ENCODE assay signal across 3 worm cellular contexts in genomic region chrIII:4491164-4492144, ce11.
TF ChIP-seq lines count a peak whose summit lies in the region.

No protein-coding gene starts in this region.

TF ChIP-seq in whole organism, L1 larva, 84 proteins besides CTCF, POLR2A, EP300 and RAD21 (continued from another document):
- TF ChIP-seq hpl-2 (GFP tag; optimal IDR thresholded peaks at IDR 0.05; lab: Kevin White, UChicago) (no peak), fkh-10 (GFP tag; optimal IDR thresholded peaks at IDR 0.05; lab: Kevin White, UChicago) (no peak), nhr-77 (tag; optimal IDR thresholded peaks at IDR 0.05; lab: Kevin White, UChicago) (no peak), nhr-85 (tag; lab: Kevin White, UChicago) (peak; percentile 65), grh-1 (GFP tag; IDR thresholded peaks at IDR 0.05; lab: Robert Waterston, UW) (no peak), hlh-17 (GFP tag; optimal IDR thresholded peaks at IDR 0.05; lab: Kevin White, UChicago; ENCODE audit: borderline replicate concordance) (no peak), unc-30 (tag; optimal IDR thresholded peaks at IDR 0.05; lab: Kevin White, UChicago) (no peak), C16A3.4 (tag; optimal IDR thresholded peaks at IDR 0.05; lab: Kevin White, UChicago) (no peak), hlh-4 (tag; optimal IDR thresholded peaks at IDR 0.05; lab: Kevin White, UChicago) (no peak), elt-2 (tag; optimal IDR thresholded peaks at IDR 0.05; lab: Kevin White, UChicago) (peak; percentile 16), nhr-20 (tag; optimal IDR thresholded peaks at IDR 0.05; lab: Kevin White, UChicago) (no peak), fos-1 (tag; optimal IDR thresholded peaks at IDR 0.05; lab: Kevin White, UChicago) (no peak), nhr-76 (tag; optimal IDR thresholded peaks at IDR 0.05; lab: Kevin White, UChicago) (no peak), blmp-1 (tag; optimal IDR thresholded peaks at IDR 0.05; lab: Kevin White, UChicago) (no peak), ceh-8 (GFP tag; optimal IDR thresholded peaks at IDR 0.05; lab: Kevin White, UChicago) (no peak), egl-13 (tag; optimal IDR thresholded peaks at IDR 0.05; lab: Kevin White, UChicago) (no peak), lin-15B (tag; optimal IDR thresholded peaks at IDR 0.05; lab: Kevin White, UChicago) (no peak), F16B12.6 (tag; optimal IDR thresholded peaks at IDR 0.05; lab: Kevin White, UChicago) (no peak), nhr-90 (tag; optimal IDR thresholded peaks at IDR 0.05; lab: Kevin White, UChicago; ENCODE audit: poor library complexity) (peak; percentile 1), zip-4 (GFP tag; optimal IDR thresholded peaks at IDR 0.05; lab: Kevin White, UChicago) (no peak), lir-3 (tag; optimal IDR thresholded peaks at IDR 0.05; lab: Kevin White, UChicago; ENCODE audit: poor library complexity) (no peak), nhr-237 (tag; optimal IDR thresholded peaks at IDR 0.05; lab: Kevin White, UChicago) (no peak), sup-37 (GFP tag; optimal IDR thresholded peaks at IDR 0.05; lab: Kevin White, UChicago) (no peak), lin-14 (GFP tag; optimal IDR thresholded peaks at IDR 0.05; lab: Kevin White, UChicago) (peak; percentile 9), jun-1 (tag; optimal IDR thresholded peaks at IDR 0.05; lab: Kevin White, UChicago) (no peak), lin-13 (GFP tag; optimal IDR thresholded peaks at IDR 0.05; lab: Kevin White, UChicago) (no peak), aha-1 (tag; optimal IDR thresholded peaks at IDR 0.05; lab: Kevin White, UChicago) (no peak), nhr-19 (GFP tag; conservative IDR thresholded peaks at IDR 0.05; lab: Robert Waterston, UW) (no peak; the same call in 1 of the 2 replicates), fkh-4 (tag; optimal IDR thresholded peaks at IDR 0.05; lab: Kevin White, UChicago; ENCODE audit: borderline replicate concordance) (no peak), ztf-11 (tag; optimal IDR thresholded peaks at IDR 0.05; lab: Kevin White, UChicago) (no peak), pag-3 (tag; optimal IDR thresholded peaks at IDR 0.05; lab: Kevin White, UChicago; ENCODE audit: borderline replicate concordance, insufficient read depth) (no peak), zag-1 (tag; optimal IDR thresholded peaks at IDR 0.05; lab: Kevin White, UChicago) (no peak), fkh-8 (tag; optimal IDR thresholded peaks at IDR 0.05; lab: Kevin White, UChicago) (peak; percentile 48), unc-62 (GFP tag; optimal IDR thresholded peaks at IDR 0.05; lab: Kevin White, UChicago) (no peak), aly-2 (tag; optimal IDR thresholded peaks at IDR 0.05; lab: Kevin White, UChicago) (peak; percentile 20), unc-130 (tag; optimal IDR thresholded peaks at IDR 0.05; lab: Kevin White, UChicago) (no peak), sptf-1 (tag; optimal IDR thresholded peaks at IDR 0.05; lab: Kevin White, UChicago) (no peak), lin-39 (tag; optimal IDR thresholded peaks at IDR 0.05; lab: Kevin White, UChicago) (no peak), efl-3 (GFP tag; optimal IDR thresholded peaks at IDR 0.05; lab: Kevin White, UChicago) (no peak), mdl-1 (tag; optimal IDR thresholded peaks at IDR 0.05; lab: Kevin White, UChicago) (no peak), snpc-4 (tag; optimal IDR thresholded peaks at IDR 0.05; lab: Kevin White, UChicago) (no peak), elt-3 (tag; optimal IDR thresholded peaks at IDR 0.05; lab: Kevin White, UChicago) (no peak), unc-86 (tag; optimal IDR thresholded peaks at IDR 0.05; lab: Kevin White, UChicago) (no peak), ceh-90 (tag; optimal IDR thresholded peaks at IDR 0.05; lab: Kevin White, UChicago) (no peak)

TF ChIP-seq in whole organism, L4 larva, 104 proteins besides CTCF, POLR2A, EP300 and RAD21 (continued from another document and continues in another):
- 0 out of 4 replicates have a peak, but pooled peaks of 1 of the 2 experiments have one; percentile 4 for TF ChIP-seq madf-5 (GFP tag; IDR thresholded peaks at IDR 0.05; lab: Robert Waterston, UW)
- TF ChIP-seq ceh-20 (GFP tag; IDR thresholded peaks at IDR 0.05; lab: Robert Waterston, UW), result no peak; the same call in 1 of the 2 replicates
- TF ChIP-seq egl-27 (tag; optimal IDR thresholded peaks at IDR 0.05; lab: Kevin White, UChicago), result no peak
- TF ChIP-seq cey-2 (tag; optimal IDR thresholded peaks at IDR 0.05; lab: Kevin White, UChicago; ENCODE audit: borderline replicate concordance, insufficient read depth), result no peak
- no peak for TF ChIP-seq unc-39 (tag; optimal IDR thresholded peaks at IDR 0.05; lab: Kevin White, UChicago)
- TF ChIP-seq unc-62 (GFP tag; optimal IDR thresholded peaks at IDR 0.05 in 1 of 2; lab: Kevin White, UChicago), result no peak
- TF ChIP-seq unc-62 (tag; optimal IDR thresholded peaks at IDR 0.05; lab: Kevin White, UChicago), result no peak
- no peak for TF ChIP-seq mep-1 (tag; optimal IDR thresholded peaks at IDR 0.05; lab: Kevin White, UChicago)
- no peak for TF ChIP-seq mxl-2 (GFP tag; conservative IDR thresholded peaks at IDR 0.05; lab: Robert Waterston, UW)
- peak; percentile 78 for TF ChIP-seq nhr-102 (tag; optimal IDR thresholded peaks at IDR 0.05; lab: Kevin White, UChicago)
- no peak for TF ChIP-seq D1046.2 (GFP tag; IDR thresholded peaks at IDR 0.05; lab: Robert Waterston, UW)
- TF ChIP-seq ztf-11 (tag; optimal IDR thresholded peaks at IDR 0.05; lab: Kevin White, UChicago), result no peak
- peak; percentile 8 for TF ChIP-seq nhr-77 (tag; optimal IDR thresholded peaks at IDR 0.05; lab: Kevin White, UChicago)
- peak; percentile 33; the same call in 1 of the 2 replicates for TF ChIP-seq pha-4 (GFP tag; IDR thresholded peaks at IDR 0.05; lab: Robert Waterston, UW)
- no peak for TF ChIP-seq pha-4 (tag; optimal IDR thresholded peaks at IDR 0.05; lab: Kevin White, UChicago)
- no peak for TF ChIP-seq lin-39 (tag; optimal IDR thresholded peaks at IDR 0.05; lab: Kevin White, UChicago)
- TF ChIP-seq php-3 (GFP tag; IDR thresholded peaks at IDR 0.05; lab: Robert Waterston, UW), result no peak
- TF ChIP-seq dmd-9 (GFP tag; IDR thresholded peaks at IDR 0.05; lab: Robert Waterston, UW), result no peak
- peak; percentile 56; the same call in 1 of the 2 replicates for TF ChIP-seq lin-1 (GFP tag; IDR thresholded peaks at IDR 0.05; lab: Robert Waterston, UW)
- TF ChIP-seq hmg-1.1 (GFP tag; IDR thresholded peaks at IDR 0.05; lab: Robert Waterston, UW), result no peak
- TF ChIP-seq zfp-2 (tag; optimal IDR thresholded peaks at IDR 0.05; lab: Kevin White, UChicago), result no peak
- TF ChIP-seq lin-15B (tag; optimal IDR thresholded peaks at IDR 0.05; lab: Kevin White, UChicago), result no peak
- TF ChIP-seq attf-4 (tag; optimal IDR thresholded peaks at IDR 0.05; lab: Kevin White, UChicago), result no peak
- TF ChIP-seq spr-1 (tag; optimal IDR thresholded peaks at IDR 0.05; lab: Kevin White, UChicago), result no peak
- no peak for TF ChIP-seq lin-29 (GFP tag; IDR thresholded peaks at IDR 0.05; lab: Robert Waterston, UW)
- peak; percentile 40 for TF ChIP-seq F49E8.2 (tag; optimal IDR thresholded peaks at IDR 0.05; lab: Kevin White, UChicago; ENCODE audit: borderline replicate concordance)
- no peak for TF ChIP-seq F37D6.2 (tag; optimal IDR thresholded peaks at IDR 0.05; lab: Kevin White, UChicago)
- no peak for TF ChIP-seq nhr-48 (tag; optimal IDR thresholded peaks at IDR 0.05; lab: Kevin White, UChicago)
- TF ChIP-seq tag-97 (GFP tag; IDR thresholded peaks at IDR 0.05; lab: Robert Waterston, UW), result no peak
- no peak for TF ChIP-seq nhr-42 (GFP tag; IDR thresholded peaks at IDR 0.05; lab: Robert Waterston, UW)
- no peak for TF ChIP-seq daf-12 (tag; optimal IDR thresholded peaks at IDR 0.05; lab: Kevin White, UChicago)
- TF ChIP-seq vab-7 (GFP tag; IDR thresholded peaks at IDR 0.05; lab: Robert Waterston, UW), result peak; percentile 32; the same call in 1 of the 2 replicates
- no peak for TF ChIP-seq F26F4.8 (GFP tag; conservative IDR thresholded peaks at IDR 0.05; lab: Robert Waterston, UW)
- no peak for TF ChIP-seq set-16 (GFP tag; IDR thresholded peaks at IDR 0.05; lab: Robert Waterston, UW)
- peak; percentile 54 for TF ChIP-seq Y5F2A.4 (GFP tag; optimal IDR thresholded peaks at IDR 0.05; lab: Kevin White, UChicago)
- no peak for TF ChIP-seq nhr-11 (tag; optimal IDR thresholded peaks at IDR 0.05; lab: Kevin White, UChicago)
- no peak for TF ChIP-seq egl-43 (GFP tag; IDR thresholded peaks at IDR 0.05; lab: Robert Waterston, UW)
- TF ChIP-seq nhr-111 (GFP tag; optimal IDR thresholded peaks at IDR 0.05; lab: Kevin White, UChicago), result peak; percentile 68
- no peak for TF ChIP-seq nhr-25 (tag; optimal IDR thresholded peaks at IDR 0.05; lab: Kevin White, UChicago; ENCODE audit: borderline replicate concordance, insufficient read depth)
- no peak for TF ChIP-seq lir-3 (tag; optimal IDR thresholded peaks at IDR 0.05; lab: Kevin White, UChicago)
- no peak for TF ChIP-seq nhr-41 (GFP tag; IDR thresholded peaks at IDR 0.05; lab: Robert Waterston, UW)
- no peak for TF ChIP-seq ztf-7 (tag; optimal IDR thresholded peaks at IDR 0.05; lab: Kevin White, UChicago)
- TF ChIP-seq gei-8 (GFP tag; optimal IDR thresholded peaks at IDR 0.05; lab: Kevin White, UChicago), result peak; percentile 67
- TF ChIP-seq mxl-3 (GFP tag; optimal IDR thresholded peaks at IDR 0.05; lab: Kevin White, UChicago), result no peak
- peak; percentile 2 for TF ChIP-seq ces-1 (GFP tag; optimal IDR thresholded peaks at IDR 0.05; lab: Kevin White, UChicago)
- no peak for TF ChIP-seq ceh-44 (GFP tag; IDR thresholded peaks at IDR 0.05; lab: Robert Waterston, UW)
- no peak; the same call in 1 of the 2 replicates for TF ChIP-seq tra-1 (GFP tag; IDR thresholded peaks at IDR 0.05; lab: Robert Waterston, UW)
- TF ChIP-seq ctbp-1 (GFP tag; IDR thresholded peaks at IDR 0.05; lab: Robert Waterston, UW), result no peak

TF ChIP-seq in whole organism, young adult, 124 proteins besides CTCF, POLR2A, EP300 and RAD21 (continued from another document and continues in another):
- TF ChIP-seq F57A8.1 (GFP tag; optimal IDR thresholded peaks at IDR 0.05; lab: Kevin White, UChicago), result no peak
- peak; percentile 27 for TF ChIP-seq B0261.1 (tag; optimal IDR thresholded peaks at IDR 0.05; lab: Kevin White, UChicago)
- no peak for TF ChIP-seq lin-26 (GFP tag; IDR thresholded peaks at IDR 0.05; lab: Robert Waterston, UW)
- TF ChIP-seq bed-2 (GFP tag; IDR thresholded peaks at IDR 0.05; lab: Robert Waterston, UW), result no peak
- no peak for TF ChIP-seq B0035.1 (tag; optimal IDR thresholded peaks at IDR 0.05; lab: Kevin White, UChicago)
- TF ChIP-seq hmg-20 (GFP tag; IDR thresholded peaks at IDR 0.05; lab: Robert Waterston, UW), result peak; percentile 48; the same call in 1 of the 2 replicates
- TF ChIP-seq B0019.2 (GFP tag; conservative IDR thresholded peaks at IDR 0.05; lab: Robert Waterston, UW), result no peak
- peak; percentile 48 for TF ChIP-seq lin-40 (tag; optimal IDR thresholded peaks at IDR 0.05; lab: Kevin White, UChicago)
- peak; percentile 66 for TF ChIP-seq hsf-1 (GFP tag; IDR thresholded peaks at IDR 0.05; lab: Robert Waterston, UW)
- TF ChIP-seq attf-6 (GFP tag; IDR thresholded peaks at IDR 0.05; lab: Robert Waterston, UW), result peak; percentile 79
- TF ChIP-seq lsl-1 (GFP tag; optimal IDR thresholded peaks at IDR 0.05; lab: Kevin White, UChicago), result peak; percentile 51
- TF ChIP-seq let-526 (GFP tag; IDR thresholded peaks at IDR 0.05; lab: Robert Waterston, UW), result peak; percentile 52
- TF ChIP-seq lag-1 (GFP tag; IDR thresholded peaks at IDR 0.05; lab: Robert Waterston, UW), result no peak
- TF ChIP-seq ceh-91 (GFP tag; IDR thresholded peaks at IDR 0.05; lab: Robert Waterston, UW), result peak; percentile 57
- peak; percentile 33 for TF ChIP-seq F23B12.7 (tag; optimal IDR thresholded peaks at IDR 0.05; lab: Kevin White, UChicago; ENCODE audit: insufficient read depth)
- peak; percentile 95 for TF ChIP-seq atf-7 (tag; optimal IDR thresholded peaks at IDR 0.05; lab: Kevin White, UChicago)
- TF ChIP-seq ekl-4 (GFP tag; IDR thresholded peaks at IDR 0.05; lab: Robert Waterston, UW), result peak; percentile 80
- TF ChIP-seq mes-4 (tag; optimal IDR thresholded peaks at IDR 0.05; lab: Kevin White, UChicago), result peak; percentile 28
- TF ChIP-seq ceh-27 (GFP tag; optimal IDR thresholded peaks at IDR 0.05; lab: Kevin White, UChicago), result no peak
- peak; percentile 82 for TF ChIP-seq lin-54 (GFP tag; optimal IDR thresholded peaks at IDR 0.05; lab: Kevin White, UChicago)
- peak; percentile 28 for TF ChIP-seq madf-10 (tag; optimal IDR thresholded peaks at IDR 0.05; lab: Kevin White, UChicago)
- peak; percentile 94 for TF ChIP-seq dpff-1 (tag; optimal IDR thresholded peaks at IDR 0.05; lab: Kevin White, UChicago)
- TF ChIP-seq tbp1 (GFP tag; optimal IDR thresholded peaks at IDR 0.05; lab: Kevin White, UChicago), result peak; percentile 43
- peak; percentile 74 for TF ChIP-seq F49E8.2 (tag; optimal IDR thresholded peaks at IDR 0.05; lab: Kevin White, UChicago; ENCODE audit: insufficient read depth)
- TF ChIP-seq ccch-3 (GFP tag; optimal IDR thresholded peaks at IDR 0.05; lab: Kevin White, UChicago), result no peak
- no peak for TF ChIP-seq pha-4 (tag; optimal IDR thresholded peaks at IDR 0.05; lab: Kevin White, UChicago)
- peak; percentile 42; the same call in 1 of the 2 replicates for TF ChIP-seq rcor-1 (GFP tag; IDR thresholded peaks at IDR 0.05; lab: Robert Waterston, UW)
- no peak for TF ChIP-seq ets-4 (GFP tag; optimal IDR thresholded peaks at IDR 0.05; lab: Kevin White, UChicago)
- no peak for TF ChIP-seq F22D6.2 (tag; optimal IDR thresholded peaks at IDR 0.05; lab: Kevin White, UChicago)
- no peak for TF ChIP-seq F55B11.4 (tag; optimal IDR thresholded peaks at IDR 0.05; lab: Kevin White, UChicago; ENCODE audit: borderline replicate concordance, insufficient read depth)
- no peak for TF ChIP-seq ztf-6 (GFP tag; IDR thresholded peaks at IDR 0.05; lab: Robert Waterston, UW)
- TF ChIP-seq C06A6.2 (GFP tag; conservative IDR thresholded peaks at IDR 0.05; lab: Robert Waterston, UW), result no peak
- no peak for TF ChIP-seq somi-1 (GFP tag; optimal IDR thresholded peaks at IDR 0.05; lab: Kevin White, UChicago)
- peak; percentile 78; the same call in 1 of the 2 replicates for TF ChIP-seq D2030.7 (GFP tag; IDR thresholded peaks at IDR 0.05; lab: Robert Waterston, UW)
- peak; percentile 95 for TF ChIP-seq repo-1 (tag; optimal IDR thresholded peaks at IDR 0.05; lab: Kevin White, UChicago)
- 0 out of 2 replicates have a peak, but pooled peaks have one; percentile 37 for TF ChIP-seq K11D2.4 (GFP tag; IDR thresholded peaks at IDR 0.05; lab: Robert Waterston, UW)
- peak; percentile 95 for TF ChIP-seq B0336.3 (GFP tag; IDR thresholded peaks at IDR 0.05; lab: Robert Waterston, UW)
- no peak for TF ChIP-seq snpc-4 (GFP tag; optimal IDR thresholded peaks at IDR 0.05; lab: Kevin White, UChicago)
- peak in 2 of 4 experiments; percentile 45 to 49 for TF ChIP-seq snpc-4 (tag; optimal IDR thresholded peaks at IDR 0.05; lab: Kevin White, UChicago)
- TF ChIP-seq ztf-22 (GFP tag; optimal IDR thresholded peaks at IDR 0.05; lab: Kevin White, UChicago), result no peak
- peak; percentile 66 for TF ChIP-seq ZK185.1 (tag; optimal IDR thresholded peaks at IDR 0.05; lab: Kevin White, UChicago; ENCODE audit: poor library complexity, severe bottlenecking)
- TF ChIP-seq lsy-27 (tag; optimal IDR thresholded peaks at IDR 0.05; lab: Kevin White, UChicago; ENCODE audit: borderline replicate concordance, insufficient read depth), result no peak
- peak; percentile 48 for TF ChIP-seq K12H6.12 (tag; optimal IDR thresholded peaks at IDR 0.05; lab: Kevin White, UChicago)
- peak; percentile 58 for TF ChIP-seq zim-3 (tag; optimal IDR thresholded peaks at IDR 0.05; lab: Kevin White, UChicago)
- TF ChIP-seq sdz-38 (tag; optimal IDR thresholded peaks at IDR 0.05; lab: Kevin White, UChicago), result no peak
- peak; percentile 66; the same call in 1 of the 2 replicates for TF ChIP-seq nfyb-1 (GFP tag; IDR thresholded peaks at IDR 0.05; lab: Robert Waterston, UW)
- peak; percentile 75 for TF ChIP-seq Y56A3A.18 (GFP tag; IDR thresholded peaks at IDR 0.05; lab: Robert Waterston, UW)
- TF ChIP-seq Y53F4B.3 (GFP tag; IDR thresholded peaks at IDR 0.05; lab: Robert Waterston, UW), result peak; percentile 4; the same call in 1 of the 2 replicates
- 0 out of 2 replicates have a peak, but pooled peaks have one; percentile 6 for TF ChIP-seq ztf-28 (GFP tag; IDR thresholded peaks at IDR 0.05; lab: Robert Waterston, UW)
- TF ChIP-seq Y95B8A.8 (GFP tag; IDR thresholded peaks at IDR 0.05; lab: Robert Waterston, UW), result peak; percentile 87
- TF ChIP-seq pbrm-1 (GFP tag; IDR thresholded peaks at IDR 0.05; lab: Robert Waterston, UW), result no peak
- TF ChIP-seq unc-62 (GFP tag; optimal IDR thresholded peaks at IDR 0.05; lab: Kevin White, UChicago), result no peak
- TF ChIP-seq lir-1 (GFP tag; conservative IDR thresholded peaks at IDR 0.05; lab: Robert Waterston, UW), result no peak; the same call in 1 of the 2 replicates
